Fruit fly (Drosophila melanogaster) Kc167 (cell line): ENCODE data around the gene CG42238.

Experiments used
- Myc ChIP-seq: fragments of >200 bp; optimal IDR thresholded peaks from 2 replicates; lab custom pipeline; 2017; ENCODE audit warnings: missing external identifiers
- Sin3A ChIP-seq: fragments of >200 bp; optimal IDR thresholded peaks from 2 replicates; lab custom pipeline; 2018; ENCODE audit warnings: missing external identifiers
- insv ChIP-seq: fragments of >200 bp; optimal IDR thresholded peaks from 3 replicates; lab custom pipeline; 2018; ENCODE audit warnings: missing external identifiers
- psq ChIP-seq: fragments of >200 bp; optimal IDR thresholded peaks from 2 replicates; lab custom pipeline; 2017; ENCODE audit warnings: missing external identifiers

DNA sequence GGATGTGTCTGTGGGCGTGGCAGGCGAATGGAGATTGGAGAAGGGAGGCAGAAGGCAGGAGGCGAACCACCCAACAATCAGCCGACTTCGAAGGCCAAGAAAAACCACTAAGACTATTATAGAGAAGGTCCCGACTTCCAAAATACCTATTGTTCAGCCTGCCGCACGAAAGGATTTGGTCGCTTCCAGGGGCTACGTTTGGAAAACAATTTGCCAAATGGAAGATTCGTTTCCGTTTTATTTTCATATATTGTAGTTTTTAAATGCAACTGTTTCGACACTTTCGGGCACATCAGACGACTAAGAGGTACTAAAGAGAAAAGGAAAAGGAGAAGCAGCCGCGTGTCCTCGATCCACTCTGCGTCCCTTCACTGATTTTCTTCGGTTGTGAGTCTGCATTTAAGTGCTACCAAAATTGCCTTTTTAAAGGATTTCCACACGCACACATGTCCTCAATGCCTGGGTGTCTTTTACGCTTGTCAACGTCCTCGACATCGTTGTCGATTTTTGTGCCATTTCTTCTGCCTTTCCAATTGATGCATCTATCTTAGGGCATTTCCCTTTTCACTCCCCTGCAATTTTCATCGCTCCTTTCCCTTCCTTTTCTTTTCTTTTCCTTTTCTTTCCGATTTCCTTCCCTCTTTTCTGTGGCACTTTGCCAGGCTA, 16.1 kb downstream of the CG42238 start:
- TF ChIP-seq Myc (lab: Kevin White, UChicago), result no peak
- no peak for TF ChIP-seq psq (lab: Kevin White, UChicago)
- no peak for TF ChIP-seq Sin3A (lab: Kevin White, UChicago)
- no peak for TF ChIP-seq insv (lab: Kevin White, UChicago)
